In the genomic region with DNA sequence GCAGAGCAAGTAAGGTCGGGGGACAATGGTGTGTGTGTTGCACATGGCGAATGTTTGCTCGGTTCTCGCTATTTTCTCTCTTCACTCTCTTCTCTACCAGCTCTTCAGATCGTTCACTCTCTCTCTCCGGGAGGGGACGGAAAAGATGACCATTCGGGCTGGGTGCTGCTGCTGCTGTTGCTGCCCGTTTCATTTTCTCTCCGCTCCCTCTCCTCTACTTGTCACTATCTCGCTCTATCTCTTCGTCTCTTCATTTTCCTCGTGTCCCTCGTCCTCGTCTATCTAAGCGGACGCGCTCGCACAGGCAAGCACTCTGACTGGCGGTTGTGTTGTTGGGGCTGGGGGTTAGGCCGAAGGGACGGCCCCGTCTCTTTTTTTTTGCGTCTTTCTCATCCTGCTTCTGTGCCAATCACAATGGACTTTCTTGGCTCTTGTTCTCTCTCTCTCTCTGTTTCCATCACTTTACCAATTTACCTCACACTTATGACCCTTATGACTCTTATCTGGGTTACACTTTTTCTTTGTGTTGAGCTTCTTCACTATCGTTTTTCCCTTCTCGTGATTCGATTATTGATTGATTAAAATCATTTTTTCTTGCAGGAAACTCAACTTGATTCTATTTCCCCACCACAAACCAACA, we compare ENCODE assay signal across 4 worm cellular contexts.
TF ChIP-seq lines count a peak whose summit lies in the region.

A gene (plus strand): TSS at position 601 of the 640 bp plus-strand sequence.
A gene (plus strand): TSS at position 601 of the 640 bp plus-strand sequence.

TF ChIP-seq in whole organism, L2 larva, 48 proteins besides CTCF, POLR2A, EP300 and RAD21 (continues in another document):
- TF ChIP-seq snpc-4 (tag; optimal IDR thresholded peaks at IDR 0.05; lab: Kevin White, UChicago) (no peak), nhr-12 (tag; optimal IDR thresholded peaks at IDR 0.05; lab: Kevin White, UChicago) (no peak), peb-1 (tag; optimal IDR thresholded peaks at IDR 0.05; lab: Kevin White, UChicago) (no peak), nhr-23 (tag; optimal IDR thresholded peaks at IDR 0.05; lab: Kevin White, UChicago) (no peak), F13H6.1 (tag; optimal IDR thresholded peaks at IDR 0.05; lab: Kevin White, UChicago) (peak; percentile 94), unc-62 (GFP tag; optimal IDR thresholded peaks at IDR 0.05; lab: Kevin White, UChicago) (no peak), nhr-25 (tag; optimal IDR thresholded peaks at IDR 0.05; lab: Kevin White, UChicago) (peak; percentile 29), fos-1 (tag; optimal IDR thresholded peaks at IDR 0.05; lab: Kevin White, UChicago) (peak; percentile 36), skn-1 (tag; optimal IDR thresholded peaks at IDR 0.05; lab: Kevin White, UChicago) (peak; percentile 1), ceh-82 (tag; optimal IDR thresholded peaks at IDR 0.05; lab: Kevin White, UChicago) (peak; percentile 16), alr-1 (tag; optimal IDR thresholded peaks at IDR 0.05; lab: Kevin White, UChicago) (no peak), lsy-2 (tag; optimal IDR thresholded peaks at IDR 0.05; lab: Kevin White, UChicago) (peak in 1 of 2 experiments; percentile 43), ceh-16 (tag; optimal IDR thresholded peaks at IDR 0.05; lab: Kevin White, UChicago) (no peak), dmd-4 (tag; optimal IDR thresholded peaks at IDR 0.05; lab: Kevin White, UChicago) (no peak), mbf-1 (tag; optimal IDR thresholded peaks at IDR 0.05; lab: Kevin White, UChicago) (no peak), nhr-129 (tag; optimal IDR thresholded peaks at IDR 0.05; lab: Kevin White, UChicago) (peak; percentile 85), unc-39 (tag; optimal IDR thresholded peaks at IDR 0.05; lab: Kevin White, UChicago) (no peak), unc-55 (GFP tag; optimal IDR thresholded peaks at IDR 0.05; lab: Kevin White, UChicago) (peak; percentile 71), elt-1 (tag; optimal IDR thresholded peaks at IDR 0.05; lab: Kevin White, UChicago) (no peak), egl-27 (tag; optimal IDR thresholded peaks at IDR 0.05; lab: Kevin White, UChicago) (peak; percentile 31), nhr-77 (tag; optimal IDR thresholded peaks at IDR 0.05; lab: Kevin White, UChicago) (no peak)

TF ChIP-seq in whole organism, L4 larva, 104 proteins besides CTCF, POLR2A, EP300 and RAD21 (continues in another document):
- no peak for TF ChIP-seq lir-3 (tag; optimal IDR thresholded peaks at IDR 0.05; lab: Kevin White, UChicago)
- no peak for TF ChIP-seq nhr-237 (tag; optimal IDR thresholded peaks at IDR 0.05; lab: Kevin White, UChicago)
- TF ChIP-seq F44E2.7 (GFP tag; IDR thresholded peaks at IDR 0.05; lab: Robert Waterston, UW), result no peak
- no peak for TF ChIP-seq dmd-9 (GFP tag; IDR thresholded peaks at IDR 0.05; lab: Robert Waterston, UW)
- 0 out of 2 replicates have a peak, but pooled peaks have one; percentile 44 for TF ChIP-seq lim-7 (GFP tag; IDR thresholded peaks at IDR 0.05; lab: Robert Waterston, UW)
- TF ChIP-seq dpl-1 (GFP tag; optimal IDR thresholded peaks at IDR 0.05; lab: Kevin White, UChicago), result peak; percentile 13
- TF ChIP-seq ctbp-1 (GFP tag; IDR thresholded peaks at IDR 0.05; lab: Robert Waterston, UW), result peak; percentile 38
- TF ChIP-seq pqm-1 (tag; optimal IDR thresholded peaks at IDR 0.05; lab: Kevin White, UChicago), result no peak
- peak; percentile 80 for TF ChIP-seq hlh-11 (tag; optimal IDR thresholded peaks at IDR 0.05; lab: Kevin White, UChicago)
- peak; percentile 45 for TF ChIP-seq dve-1 (tag; optimal IDR thresholded peaks at IDR 0.05; lab: Kevin White, UChicago; ENCODE audit: insufficient read depth)
- no peak for TF ChIP-seq egl-27 (tag; optimal IDR thresholded peaks at IDR 0.05; lab: Kevin White, UChicago)
- peak; percentile 54; the same call in 1 of the 2 replicates for TF ChIP-seq lin-29 (GFP tag; IDR thresholded peaks at IDR 0.05; lab: Robert Waterston, UW)
- TF ChIP-seq mxl-3 (GFP tag; optimal IDR thresholded peaks at IDR 0.05; lab: Kevin White, UChicago), result peak; percentile 66
- no peak for TF ChIP-seq ztf-7 (tag; optimal IDR thresholded peaks at IDR 0.05; lab: Kevin White, UChicago)
- TF ChIP-seq ZK546.5 (tag; optimal IDR thresholded peaks at IDR 0.05; lab: Kevin White, UChicago), result no peak
- TF ChIP-seq nhr-48 (tag; optimal IDR thresholded peaks at IDR 0.05; lab: Kevin White, UChicago), result peak; percentile 4
- TF ChIP-seq pha-4 (GFP tag; IDR thresholded peaks at IDR 0.05; lab: Robert Waterston, UW), result peak; percentile 61; the same call in 1 of the 2 replicates
- no peak for TF ChIP-seq pha-4 (tag; optimal IDR thresholded peaks at IDR 0.05; lab: Kevin White, UChicago)
- TF ChIP-seq cey-2 (tag; optimal IDR thresholded peaks at IDR 0.05; lab: Kevin White, UChicago; ENCODE audit: borderline replicate concordance, insufficient read depth), result no peak
- TF ChIP-seq hmg-1.1 (GFP tag; IDR thresholded peaks at IDR 0.05; lab: Robert Waterston, UW), result peak; percentile 84
- no peak for TF ChIP-seq duxl-1 (tag; optimal IDR thresholded peaks at IDR 0.05; lab: Kevin White, UChicago; ENCODE audit: poor library complexity)

TF ChIP-seq in whole organism, late embryonic, 69 proteins besides CTCF, POLR2A, EP300 and RAD21 (continues in another document):
- no peak for TF ChIP-seq ttx-3 (tag; optimal IDR thresholded peaks at IDR 0.05; lab: Kevin White, UChicago)
- TF ChIP-seq ets-4 (tag; optimal IDR thresholded peaks at IDR 0.05; lab: Kevin White, UChicago), result peak; percentile 39
- TF ChIP-seq zip-5 (tag; optimal IDR thresholded peaks at IDR 0.05; lab: Kevin White, UChicago), result no peak
- peak; percentile 59 for TF ChIP-seq rnt-1 (tag; optimal IDR thresholded peaks at IDR 0.05; lab: Kevin White, UChicago)
- no peak for TF ChIP-seq ceh-9 (tag; optimal IDR thresholded peaks at IDR 0.05; lab: Kevin White, UChicago)
- no peak for TF ChIP-seq nhr-232 (tag; optimal IDR thresholded peaks at IDR 0.05; lab: Kevin White, UChicago)
- TF ChIP-seq hlh-6 (tag; optimal IDR thresholded peaks at IDR 0.05; lab: Kevin White, UChicago), result peak; percentile 2
- TF ChIP-seq elt-2 (tag; optimal IDR thresholded peaks at IDR 0.05; lab: Kevin White, UChicago), result peak; percentile 25
- no peak for TF ChIP-seq unc-86 (tag; optimal IDR thresholded peaks at IDR 0.05; lab: Kevin White, UChicago)
- TF ChIP-seq ceh-24 (tag; optimal IDR thresholded peaks at IDR 0.05; lab: Kevin White, UChicago), result no peak
- TF ChIP-seq ceh-48 (tag; optimal IDR thresholded peaks at IDR 0.05; lab: Kevin White, UChicago), result no peak
- peak; percentile 64 for TF ChIP-seq syd-9 (tag; optimal IDR thresholded peaks at IDR 0.05; lab: Kevin White, UChicago)
- peak; percentile 20 for TF ChIP-seq pqm-1 (tag; optimal IDR thresholded peaks at IDR 0.05; lab: Kevin White, UChicago)
- TF ChIP-seq npax-4 (tag; optimal IDR thresholded peaks at IDR 0.05; lab: Kevin White, UChicago), result no peak
- TF ChIP-seq tbx-2 (tag; optimal IDR thresholded peaks at IDR 0.05; lab: Kevin White, UChicago), result peak; percentile 83
- TF ChIP-seq gmeb-2 (tag; optimal IDR thresholded peaks at IDR 0.05; lab: Kevin White, UChicago), result no peak
- TF ChIP-seq lin-11 (tag; optimal IDR thresholded peaks at IDR 0.05; lab: Kevin White, UChicago), result peak; percentile 16
- peak; percentile 75 for TF ChIP-seq C08G9.2 (tag; optimal IDR thresholded peaks at IDR 0.05; lab: Kevin White, UChicago)
- peak; percentile 40 for TF ChIP-seq sdc-2 (tag; optimal IDR thresholded peaks at IDR 0.05; lab: Kevin White, UChicago)
- TF ChIP-seq pha-4 (tag; optimal IDR thresholded peaks at IDR 0.05; lab: Kevin White, UChicago), result no peak
- TF ChIP-seq dmd-4 (tag; optimal IDR thresholded peaks at IDR 0.05; lab: Kevin White, UChicago; ENCODE audit: borderline replicate concordance), result no peak
- peak; percentile 60 for TF ChIP-seq fkh-6 (tag; optimal IDR thresholded peaks at IDR 0.05; lab: Kevin White, UChicago)
- TF ChIP-seq madf-2 (tag; optimal IDR thresholded peaks at IDR 0.05; lab: Kevin White, UChicago), result no peak
- TF ChIP-seq F13H6.1 (tag; optimal IDR thresholded peaks at IDR 0.05; lab: Kevin White, UChicago), result peak; percentile 72

TF ChIP-seq in whole organism, mixed stage, embryonic, 35 proteins besides CTCF, POLR2A, EP300 and RAD21:
- no peak for TF ChIP-seq zip-8 (tag; optimal IDR thresholded peaks at IDR 0.05; lab: Kevin White, UChicago)
- TF ChIP-seq ztf-11 (tag; optimal IDR thresholded peaks at IDR 0.05; lab: Kevin White, UChicago), result peak; percentile 9
- peak; percentile 74 for TF ChIP-seq pha-4 (tag; optimal IDR thresholded peaks at IDR 0.05; lab: Kevin White, UChicago)
- no peak for TF ChIP-seq blmp-1 (tag; optimal IDR thresholded peaks at IDR 0.05; lab: Kevin White, UChicago)
- TF ChIP-seq lsy-2 (tag; optimal IDR thresholded peaks at IDR 0.05; lab: Kevin White, UChicago), result peak; percentile 38
- peak; percentile 86 for TF ChIP-seq unc-62 (GFP tag; optimal IDR thresholded peaks at IDR 0.05; lab: Kevin White, UChicago)
- TF ChIP-seq sptf-1 (tag; optimal IDR thresholded peaks at IDR 0.05; lab: Kevin White, UChicago), result peak; percentile 75
- TF ChIP-seq mls-2 (tag; optimal IDR thresholded peaks at IDR 0.05; lab: Kevin White, UChicago), result peak; percentile 61
- TF ChIP-seq ces-1 (GFP tag; optimal IDR thresholded peaks at IDR 0.05; lab: Kevin White, UChicago), result peak; percentile 32
- TF ChIP-seq unc-120 (tag; optimal IDR thresholded peaks at IDR 0.05; lab: Kevin White, UChicago; ENCODE audit: poor library complexity, severe bottlenecking), result peak; percentile 94
- peak; percentile 26 for TF ChIP-seq cnd-1 (tag; optimal IDR thresholded peaks at IDR 0.05; lab: Kevin White, UChicago)
- TF ChIP-seq lin-13 (tag; optimal IDR thresholded peaks at IDR 0.05; lab: Kevin White, UChicago), result peak; percentile 81
- TF ChIP-seq ham-2 (GFP tag; optimal IDR thresholded peaks at IDR 0.05; lab: Kevin White, UChicago), result peak; percentile 86
- peak; percentile 43 for TF ChIP-seq drap-1 (GFP tag; optimal IDR thresholded peaks at IDR 0.05; lab: Kevin White, UChicago)
- TF ChIP-seq mep-1 (tag; optimal IDR thresholded peaks at IDR 0.05; lab: Kevin White, UChicago), result peak; percentile 51
- TF ChIP-seq unc-39 (tag; optimal IDR thresholded peaks at IDR 0.05; lab: Kevin White, UChicago), result no peak
- peak; percentile 65 for TF ChIP-seq hlh-1 (tag; optimal IDR thresholded peaks at IDR 0.05; lab: Kevin White, UChicago)
- TF ChIP-seq nhr-28 (tag; optimal IDR thresholded peaks at IDR 0.05; lab: Kevin White, UChicago), result no peak
- peak; percentile 49 for TF ChIP-seq nhr-2 (tag; optimal IDR thresholded peaks at IDR 0.05; lab: Kevin White, UChicago)
- TF ChIP-seq bed-3 (GFP tag; optimal IDR thresholded peaks at IDR 0.05; lab: Kevin White, UChicago), result no peak
- TF ChIP-seq M03D4.4 (tag; optimal IDR thresholded peaks at IDR 0.05; lab: Kevin White, UChicago), result peak; percentile 56
- TF ChIP-seq nhr-76 (tag; optimal IDR thresholded peaks at IDR 0.05; lab: Kevin White, UChicago), result no peak
